Worm (Caenorhabditis elegans): Measurements from ENCODE around the gene slc-25A32.
"Not testable (repeated sequence)": the region's sequence is repeated elsewhere in the genome, so short reads cannot be mapped to it uniquely, and the experiment has no call there.

- not testable (repeated sequence) for TF ChIP-seq unc-62 (GFP tag; optimal IDR thresholded peaks at IDR 0.05); elt-3 (tag; optimal IDR thresholded peaks at IDR 0.05); aly-2 (tag; optimal IDR thresholded peaks at IDR 0.05); nhr-77 (tag; optimal IDR thresholded peaks at IDR 0.05); ceh-82 (tag; optimal IDR thresholded peaks at IDR 0.05); nhr-11 (tag; optimal IDR thresholded peaks at IDR 0.05)
These were observed 9.7 kb downstream of the slc-25A32 start for ce11 chrII:8285837-8286236.
